Fruit fly (Drosophila melanogaster): ENCODE results near the gene CG13786.

The CG13786 gene

DNA sequence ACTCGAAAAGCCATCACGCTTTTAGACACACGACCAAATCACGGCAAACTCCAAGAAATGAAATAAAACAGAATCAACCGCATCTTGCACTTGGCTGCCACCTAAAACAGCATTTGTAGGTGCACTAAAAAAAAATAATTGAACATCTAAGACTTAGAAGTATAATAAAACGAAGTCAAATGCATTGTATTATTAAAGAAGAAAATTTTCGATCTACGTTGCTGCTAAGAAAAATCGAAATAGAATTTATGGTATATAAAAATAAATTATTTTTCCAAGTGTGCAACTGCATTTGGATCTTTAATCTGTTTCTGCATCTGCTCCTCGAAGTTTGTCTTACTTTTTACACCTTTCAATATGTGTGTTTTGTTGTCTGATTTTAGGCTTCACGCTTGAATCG, 17.5 kb upstream of the CG13786 start (continued):
- TF ChIP-seq cyc (GFP tag; optimal IDR thresholded peaks at IDR 0.05) (peak; percentile 23), CG31627 (GFP tag; optimal IDR thresholded peaks at IDR 0.05) (no peak), Smox (GFP tag; optimal IDR thresholded peaks at IDR 0.05) (peak; percentile 16), acj6 (GFP tag; optimal IDR thresholded peaks at IDR 0.05) (peak; percentile 37)

DNA sequence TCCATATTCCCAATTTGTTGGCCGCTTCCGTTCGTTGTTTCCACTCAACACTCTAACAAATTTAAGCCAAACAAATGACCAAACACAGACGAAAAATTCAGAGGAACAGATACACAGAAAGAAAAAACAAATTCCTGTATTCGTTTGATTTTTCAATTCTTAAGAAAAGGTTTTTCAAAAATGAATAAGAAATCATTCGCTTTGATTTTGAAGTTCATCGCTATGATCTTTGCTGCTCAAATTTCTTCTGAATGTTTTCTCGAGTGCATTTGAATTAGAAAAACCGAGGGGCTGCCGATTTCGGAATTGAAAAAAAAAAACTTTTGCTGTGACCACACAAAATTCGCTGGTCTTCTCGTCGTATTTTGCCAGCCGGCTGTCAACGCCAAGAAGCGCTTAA, 13.2 kb upstream of the CG13786 start:
- TF ChIP-seq CG32006 (GFP tag; optimal IDR thresholded peaks at IDR 0.05) (peak; percentile 36), eg (GFP tag; IDR thresholded peaks at IDR 0.05) (peak; percentile 54; the same call in 1 of the 3 replicates), CG15336 (GFP tag; IDR thresholded peaks at IDR 0.05) (peak; percentile 27; the same call in 1 of the 2 replicates), Hr38 (GFP tag; optimal IDR thresholded peaks at IDR 0.05) (no peak), CG10631 (GFP tag; optimal IDR thresholded peaks at IDR 0.05) (no peak), Hr4 (GFP tag; optimal IDR thresholded peaks at IDR 0.05) (peak; percentile 38)

DNA sequence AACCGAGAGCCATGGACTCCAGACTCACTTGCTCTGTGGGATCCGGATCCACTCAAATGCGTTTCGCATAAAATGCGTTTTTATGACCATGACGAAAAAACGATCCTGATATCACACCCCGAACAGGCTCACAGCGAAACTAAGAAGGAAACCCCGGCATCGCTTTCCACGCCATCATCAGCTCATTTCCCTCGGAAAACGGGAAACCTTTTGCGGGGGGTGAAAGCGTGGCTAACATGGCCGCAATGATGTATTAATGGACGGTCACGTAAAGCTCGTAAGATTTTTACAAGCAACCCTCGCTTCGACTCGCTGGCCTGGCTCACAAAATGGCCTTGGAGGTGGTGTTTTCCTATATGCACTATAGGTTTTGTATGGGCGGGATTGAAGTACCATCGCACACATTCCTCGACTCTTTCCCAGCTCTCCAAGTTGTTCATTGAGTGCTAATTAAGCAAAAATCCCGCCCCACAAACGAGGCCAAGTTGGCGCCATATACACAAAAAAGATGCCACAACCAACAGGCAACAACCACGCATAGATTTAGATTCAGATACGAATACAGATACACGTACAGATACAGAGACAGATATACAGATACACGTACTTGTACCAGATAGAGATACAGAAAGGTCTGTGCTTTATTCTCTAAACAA, 12.2 kb upstream of the CG13786 start:
- TF ChIP-seq CG8119 (GFP tag; IDR thresholded peaks at IDR 0.05), result no peak
- no peak for TF ChIP-seq CG10669 (GFP tag; optimal IDR thresholded peaks at IDR 0.05)
- TF ChIP-seq CG11902 (GFP tag; optimal IDR thresholded peaks at IDR 0.05), result no peak
- TF ChIP-seq Smox (GFP tag; optimal IDR thresholded peaks at IDR 0.05), result no peak
- TF ChIP-seq Gug (GFP tag; IDR thresholded peaks at IDR 0.05), result no peak
- no peak for TF ChIP-seq CG11762 (GFP tag; optimal IDR thresholded peaks at IDR 0.05; ENCODE audit: insufficient read depth)

DNA sequence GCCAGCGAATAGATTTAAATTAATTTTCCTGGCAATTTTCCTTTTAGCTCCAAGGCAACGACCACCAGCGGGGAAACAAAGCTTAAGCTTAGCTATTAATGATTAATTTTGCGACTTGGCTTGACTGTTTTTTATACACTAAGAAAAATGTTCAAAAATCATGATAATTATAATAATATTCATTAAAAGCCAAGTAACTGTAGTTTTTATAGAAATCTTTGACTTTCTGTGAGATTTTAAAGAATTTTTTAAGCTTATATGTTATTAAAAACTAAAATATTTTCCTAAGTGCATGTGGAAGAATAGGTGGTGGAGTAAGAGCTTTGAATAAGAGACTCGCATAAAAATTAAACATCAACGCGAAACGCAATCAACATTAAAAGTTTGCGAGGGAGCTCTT, 11.6 kb upstream of the CG13786 start:
- TF ChIP-seq CG32006 (GFP tag; optimal IDR thresholded peaks at IDR 0.05) (peak; percentile 15), CG15336 (GFP tag; IDR thresholded peaks at IDR 0.05) (no peak), Eip78C (GFP tag) (peak; percentile 30), Hr4 (GFP tag; optimal IDR thresholded peaks at IDR 0.05) (peak; percentile 0), svp (GFP tag) (peak; percentile 37)

DNA sequence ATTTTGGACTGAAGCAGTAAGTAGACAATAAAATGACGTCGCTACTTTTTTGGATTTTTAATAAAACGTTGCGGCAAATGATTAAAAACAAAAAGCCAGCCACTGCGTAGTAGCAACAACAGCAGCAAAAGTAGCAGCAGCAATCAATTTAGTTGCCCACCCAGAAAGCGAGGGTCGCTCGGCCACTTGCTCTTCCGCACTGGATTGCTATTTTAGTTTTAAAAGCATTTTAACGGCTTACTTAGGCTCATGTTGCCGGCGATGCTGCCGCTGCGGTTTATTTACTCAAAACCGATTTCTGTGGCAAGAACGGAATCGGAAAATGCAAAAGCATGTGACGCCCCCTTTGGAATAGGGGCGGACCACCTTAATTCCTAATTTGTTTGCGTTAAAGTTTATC, 9.8 kb upstream of the CG13786 start:
- TF ChIP-seq Eip93F (GFP tag; optimal IDR thresholded peaks at IDR 0.05) (no peak), CG6854 (GFP tag; optimal IDR thresholded peaks at IDR 0.05) (no peak), CG34406 (GFP tag; optimal IDR thresholded peaks at IDR 0.05) (no peak), CG6808 (GFP tag; optimal IDR thresholded peaks at IDR 0.05) (no peak), CG15336 (GFP tag; IDR thresholded peaks at IDR 0.05) (no peak), Eip75B (GFP tag; optimal IDR thresholded peaks at IDR 0.05) (no peak), salr (GFP tag; optimal IDR thresholded peaks at IDR 0.05) (no peak), CG8319 (GFP tag; optimal IDR thresholded peaks at IDR 0.05) (no peak), CG32006 (GFP tag; optimal IDR thresholded peaks at IDR 0.05) (no peak), Eip78C (GFP tag) (no peak), CG31627 (GFP tag; optimal IDR thresholded peaks at IDR 0.05) (no peak), CG11762 (GFP tag; optimal IDR thresholded peaks at IDR 0.05; ENCODE audit: insufficient read depth) (no peak), Hr39 (GFP tag; optimal IDR thresholded peaks at IDR 0.05) (no peak), CG6276 (GFP tag; optimal IDR thresholded peaks at IDR 0.05) (no peak), Ets96B (tag; optimal IDR thresholded peaks at IDR 0.05) (no peak)

DNA sequence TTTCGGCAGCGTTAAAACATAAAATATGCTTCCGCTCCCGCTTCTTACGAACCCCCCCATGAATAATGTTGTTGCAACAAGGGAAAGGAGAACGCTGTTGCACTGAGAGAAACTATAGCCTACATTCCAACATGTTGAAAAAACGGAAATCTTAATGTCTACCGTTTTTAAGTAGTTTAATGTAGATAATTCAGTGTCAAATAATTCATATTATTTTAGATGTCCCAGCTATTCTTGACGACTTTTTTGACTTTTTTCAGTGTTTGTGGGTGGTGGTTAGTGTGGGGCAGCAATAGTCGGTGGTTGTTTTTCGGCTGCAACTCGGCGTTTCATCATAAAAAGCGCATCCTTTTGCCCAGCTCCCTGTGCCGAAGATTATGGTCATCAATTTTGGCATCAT, 9.2 kb upstream of the CG13786 start:
- TF ChIP-seq CG15336 (GFP tag; IDR thresholded peaks at IDR 0.05), result peak; percentile 15; the same call in 1 of the 2 replicates
- TF ChIP-seq Gug (GFP tag; IDR thresholded peaks at IDR 0.05), result no peak
- no peak for TF ChIP-seq fkh (GFP tag; optimal IDR thresholded peaks at IDR 0.05)
- no peak for TF ChIP-seq dac (GFP tag; optimal IDR thresholded peaks at IDR 0.05)
- no peak for TF ChIP-seq Lpt (GFP tag; optimal IDR thresholded peaks at IDR 0.05)
- TF ChIP-seq CG31627 (GFP tag; optimal IDR thresholded peaks at IDR 0.05), result peak; percentile 67
- peak; percentile 24 for TF ChIP-seq achi (GFP tag; optimal IDR thresholded peaks at IDR 0.05)
- TF ChIP-seq Smox (GFP tag; optimal IDR thresholded peaks at IDR 0.05), result peak; percentile 60
- TF ChIP-seq lz (GFP tag; optimal IDR thresholded peaks at IDR 0.05), result peak; percentile 76
- TF ChIP-seq Ets21C (GFP tag; optimal IDR thresholded peaks at IDR 0.05), result peak; percentile 57
- TF ChIP-seq CG6163 (GFP tag; IDR thresholded peaks at IDR 0.05), result peak; percentile 54; the same call in 1 of the 3 replicates
- peak; percentile 74 for TF ChIP-seq Hr39 (GFP tag; optimal IDR thresholded peaks at IDR 0.05)
- peak; percentile 34 for TF ChIP-seq CG3919 (GFP tag; optimal IDR thresholded peaks at IDR 0.05)
- TF ChIP-seq eg (GFP tag; IDR thresholded peaks at IDR 0.05), result no peak
- TF ChIP-seq CG8632 (GFP tag; optimal IDR thresholded peaks at IDR 0.05), result peak; percentile 57
- TF ChIP-seq vri (GFP tag; optimal IDR thresholded peaks at IDR 0.05), result peak; percentile 17
- peak; percentile 13 for TF ChIP-seq Sox15 (GFP tag; optimal IDR thresholded peaks at IDR 0.05)
- TF ChIP-seq Sox102F (GFP tag; optimal IDR thresholded peaks at IDR 0.05), result peak; percentile 78
- TF ChIP-seq CG32006 (GFP tag; optimal IDR thresholded peaks at IDR 0.05), result peak; percentile 39
- TF ChIP-seq topi (GFP tag; optimal IDR thresholded peaks at IDR 0.05), result peak; percentile 73
- no peak for TF ChIP-seq CG4318 (GFP tag; optimal IDR thresholded peaks at IDR 0.05)
- peak; percentile 40 for TF ChIP-seq acj6 (GFP tag; optimal IDR thresholded peaks at IDR 0.05)

Measured in whole organism, prepupa.